Worm (Caenorhabditis elegans): Measurements from ENCODE around the gene unc-64.
A peak's percentile ranks its signal among the peaks of the same experiment; 100 is the strongest.

unc-64 gene

DNA sequence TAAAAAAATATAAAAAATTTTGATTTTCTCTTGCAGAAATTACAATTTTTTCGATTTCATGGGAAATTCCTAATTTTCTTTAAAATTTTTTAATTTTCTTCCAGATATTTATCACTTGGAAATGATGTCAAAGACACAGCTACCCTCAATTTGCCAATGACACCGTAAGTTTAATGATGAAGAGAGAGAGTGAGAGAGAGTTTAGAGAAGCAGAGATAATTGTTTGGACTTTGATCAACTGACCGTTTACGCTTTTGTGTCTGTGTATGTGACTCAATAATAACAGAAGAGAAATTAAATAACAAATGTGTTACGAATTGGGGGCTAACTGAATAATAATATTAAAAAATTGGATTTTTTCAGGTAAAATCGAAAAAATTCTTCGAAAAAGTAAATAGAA is 33.5 kb downstream of the unc-64 start:
- TF ChIP-seq attf-5 (GFP tag; optimal IDR thresholded peaks at IDR 0.05) (peak; percentile 27), hlh-26 (GFP tag; conservative IDR thresholded peaks at IDR 0.05) (no peak), aptf-2 (GFP tag; conservative IDR thresholded peaks at IDR 0.05) (no peak)

- TF ChIP-seq rcor-1 (GFP tag; IDR thresholded peaks at IDR 0.05), result no peak
- peak; percentile 10 for TF ChIP-seq attf-5 (GFP tag; optimal IDR thresholded peaks at IDR 0.05)
These were observed 36.7 kb downstream of the unc-64 start, which contains the start of gene Y43F4B.10 for ce11 chrIII:13313788-13314187. Gene Y43F4B.10, plus strand, starts transcription at chrIII:13314068.

- TF ChIP-seq zim-3 (tag; optimal IDR thresholded peaks at IDR 0.05) (no peak), madf-6 (GFP tag; IDR thresholded peaks at IDR 0.05) (peak; percentile 50), lsl-1 (GFP tag; optimal IDR thresholded peaks at IDR 0.05) (peak; percentile 56), F33H1.4 (GFP tag; IDR thresholded peaks at IDR 0.05) (peak; percentile 48), ztf-3 (GFP tag; optimal IDR thresholded peaks at IDR 0.05) (no peak), dpff-1 (tag; optimal IDR thresholded peaks at IDR 0.05) (no peak), F52B5.7 (tag; optimal IDR thresholded peaks at IDR 0.05) (no peak)
These were observed 37.6 kb downstream of the unc-64 start for ce11 chrIII:13314636-13315035.

DNA sequence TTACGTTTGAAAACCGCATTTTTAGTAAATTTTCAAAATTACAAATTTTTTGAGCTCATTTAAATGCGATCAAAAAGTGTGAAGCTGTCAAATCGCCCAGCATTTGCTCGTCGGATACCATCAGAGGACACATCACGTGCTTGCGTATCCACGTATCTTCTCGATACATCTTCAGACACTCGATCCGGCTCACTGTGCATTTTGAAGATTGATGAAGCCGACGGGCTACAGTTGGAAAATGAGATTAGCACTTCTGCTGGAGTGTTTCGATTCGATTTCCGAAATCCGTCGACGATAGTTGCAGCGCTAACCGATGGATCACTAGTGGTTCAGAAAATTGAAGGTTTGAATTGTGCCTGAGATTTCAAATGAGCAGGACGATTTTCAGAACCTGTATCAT is 38.0 kb downstream of the unc-64 start, which contains the start of gene dph-7:
Gene dph-7 (plus strand): TSS at position 53 of the 400 bp plus-strand sequence.
- no peak for TF ChIP-seq F52B5.7 (tag; optimal IDR thresholded peaks at IDR 0.05)
- no peak for TF ChIP-seq ZK185.1 (tag; optimal IDR thresholded peaks at IDR 0.05; ENCODE audit: poor library complexity, severe bottlenecking)
- no peak for TF ChIP-seq madf-10 (tag; optimal IDR thresholded peaks at IDR 0.05)
- no peak for TF ChIP-seq dpff-1 (tag; optimal IDR thresholded peaks at IDR 0.05)
- no peak for TF ChIP-seq ekl-4 (GFP tag; IDR thresholded peaks at IDR 0.05)
- no peak for TF ChIP-seq attf-5 (GFP tag; optimal IDR thresholded peaks at IDR 0.05)
- TF ChIP-seq T07F8.4 (tag; optimal IDR thresholded peaks at IDR 0.05), result no peak
- TF ChIP-seq mcd-1 (GFP tag; IDR thresholded peaks at IDR 0.05), result no peak
- no peak for TF ChIP-seq rcor-1 (GFP tag; IDR thresholded peaks at IDR 0.05)
- TF ChIP-seq Y56A3A.18 (GFP tag; IDR thresholded peaks at IDR 0.05), result no peak
- TF ChIP-seq ama-1 (optimal IDR thresholded peaks at IDR 0.05), result no peak
- TF ChIP-seq ama-1 (GFP tag; optimal IDR thresholded peaks at IDR 0.05), result no peak
- no peak for TF ChIP-seq nhr-120 (GFP tag; IDR thresholded peaks at IDR 0.05)
- TF ChIP-seq ccch-3 (GFP tag; optimal IDR thresholded peaks at IDR 0.05), result no peak
- no peak for TF ChIP-seq aptf-3 (GFP tag; IDR thresholded peaks at IDR 0.05)
- no peak for TF ChIP-seq ceh-27 (GFP tag; optimal IDR thresholded peaks at IDR 0.05)
- no peak for TF ChIP-seq lin-40 (tag; optimal IDR thresholded peaks at IDR 0.05)
- TF ChIP-seq madf-8 (GFP tag; conservative IDR thresholded peaks at IDR 0.05), result no peak
- TF ChIP-seq nfya-2 (GFP tag; IDR thresholded peaks at IDR 0.05), result no peak

- TF ChIP-seq rcor-1 (GFP tag; IDR thresholded peaks at IDR 0.05), result no peak
- no peak for TF ChIP-seq F39B2.1 (GFP tag; IDR thresholded peaks at IDR 0.05)
- TF ChIP-seq lin-35 (GFP tag; optimal IDR thresholded peaks at IDR 0.05), result no peak
- no peak for TF ChIP-seq D2030.7 (GFP tag; IDR thresholded peaks at IDR 0.05)
- no peak for TF ChIP-seq ets-4 (GFP tag; optimal IDR thresholded peaks at IDR 0.05)
- TF ChIP-seq ztf-28 (GFP tag; IDR thresholded peaks at IDR 0.05), result no peak
- no peak for TF ChIP-seq F22D6.2 (tag; optimal IDR thresholded peaks at IDR 0.05)
- TF ChIP-seq sdz-38 (tag; optimal IDR thresholded peaks at IDR 0.05), result no peak
These were observed 39.9 kb downstream of the unc-64 start for ce11 chrIII:13316935-13317334.
